Fruit fly (Drosophila melanogaster) whole organism, embryonic: ENCODE measurements around the gene ihog.

Source experiments
- B-H2 ChIP-seq: fragments of 200-800 bp; sonication (Bioruptor generic); optimal IDR thresholded peaks from 2 replicates; lab custom pipeline; 2018; ENCODE audit warnings: missing biosample characterization, mild to moderate bottlenecking, missing genetic modification characterization
- Bteb2 ChIP-seq: fragments of 200-800 bp; sonication (Bioruptor generic); optimal IDR thresholded peaks from 2 replicates; lab custom pipeline; 2016; ENCODE audit warnings: missing biosample characterization, missing genetic modification characterization
- CG10431 ChIP-seq: fragments of 200-800 bp; sonication (Bioruptor generic); optimal IDR thresholded peaks from 3 replicates; lab custom pipeline; 2018; ENCODE audit warnings: missing biosample characterization, mild to moderate bottlenecking, missing genetic modification characterization
- CG11093 ChIP-seq: fragments of 200-800 bp; sonication (Bioruptor generic); IDR thresholded peaks from 3 replicates; pipeline ENCODE4 v1.3.6; 2022; ENCODE audit warnings: missing biosample characterization, missing genetic modification characterization
- CG12071 ChIP-seq: fragments of 200-800 bp; sonication (Bioruptor generic); optimal IDR thresholded peaks from 3 replicates; lab custom pipeline; 2018; ENCODE audit warnings: missing biosample characterization, mild to moderate bottlenecking, missing genetic modification characterization
- CG12104 ChIP-seq: fragments of 200-800 bp; sonication (Bioruptor generic); optimal IDR thresholded peaks from 3 replicates; lab custom pipeline; 2016; ENCODE audit warnings: missing biosample characterization, missing genetic modification characterization
- CG12299 ChIP-seq: fragments of 200-800 bp; sonication (Bioruptor generic); optimal IDR thresholded peaks from 2 replicates; lab custom pipeline; 2018; ENCODE audit warnings: missing biosample characterization, mild to moderate bottlenecking, missing genetic modification characterization
- CG15479 ChIP-seq: fragments of 200-800 bp; sonication (Bioruptor generic); optimal IDR thresholded peaks from 3 replicates; lab custom pipeline; 2019; ENCODE audit warnings: missing biosample characterization, mild to moderate bottlenecking, missing genetic modification characterization, moderate library complexity
- CG17186 ChIP-seq: fragments of 200-800 bp; sonication (Bioruptor generic); optimal IDR thresholded peaks from 3 replicates; lab custom pipeline; 2017; ENCODE audit warnings: missing biosample characterization, missing genetic modification reagents, missing genetic modification characterization
- CG17328 ChIP-seq: fragments of 200-800 bp; sonication (Bioruptor generic); IDR thresholded peaks from 2 replicates; pipeline ENCODE4 v1.3.6; 2022; ENCODE audit warnings: missing biosample characterization, missing genetic modification characterization
- CG2120 ChIP-seq: fragments of 200-800 bp; sonication (Bioruptor generic); optimal IDR thresholded peaks from 3 replicates; lab custom pipeline; 2016; ENCODE audit warnings: missing biosample characterization, missing genetic modification characterization
- CG2889 ChIP-seq: fragments of 200-800 bp; sonication (Bioruptor generic); IDR thresholded peaks from 3 replicates; pipeline ENCODE4 v1.3.6; 2022; ENCODE audit warnings: missing biosample characterization, missing genetic modification characterization
- CG3163 ChIP-seq: fragments of 200-800 bp; sonication (Bioruptor generic); optimal IDR thresholded peaks from 3 replicates; lab custom pipeline; 2016; ENCODE audit warnings: missing biosample characterization, missing genetic modification characterization
- CG3407 ChIP-seq: fragments of 200-800 bp; sonication (Bioruptor generic); optimal IDR thresholded peaks from 2 replicates; lab custom pipeline; 2018; ENCODE audit warnings: missing biosample characterization, mild to moderate bottlenecking, missing genetic modification characterization
- CG3838 ChIP-seq: fragments of 200-800 bp; sonication (Bioruptor generic); optimal IDR thresholded peaks from 3 replicates; lab custom pipeline; 2016; ENCODE audit warnings: missing biosample characterization, missing genetic modification characterization
- CG4707 ChIP-seq: fragments of 200-800 bp; sonication (Bioruptor generic); optimal IDR thresholded peaks from 2 replicates; lab custom pipeline; 2018; ENCODE audit warnings: missing biosample characterization, mild to moderate bottlenecking, missing genetic modification characterization, moderate library complexity
- CG7372 ChIP-seq: fragments of 200-800 bp; sonication (Bioruptor generic); IDR thresholded peaks from 2 replicates; pipeline ENCODE4 v1.3.6; 2022; ENCODE audit warnings: missing biosample characterization, missing genetic modification characterization
- CG8089 ChIP-seq: fragments of 200-800 bp; sonication (Bioruptor generic); optimal IDR thresholded peaks from 3 replicates; lab custom pipeline; 2016; ENCODE audit warnings: missing biosample characterization, missing genetic modification characterization
- CG8290 ChIP-seq, 3 experiments: fragments of 200-800 bp; sonication (Bioruptor generic); optimal IDR thresholded peaks; 2 replicates each; lab custom pipeline; 2016 to 2019; ENCODE audit warnings: missing biosample characterization in 3 of 3, missing genetic modification characterization in 3 of 3, mild to moderate bottlenecking in 2 of 3, moderate library complexity in 1 of 3
- CG8944 ChIP-seq: fragments of 200-800 bp; sonication (Bioruptor generic); optimal IDR thresholded peaks from 3 replicates; lab custom pipeline; 2016; ENCODE audit warnings: missing biosample characterization, missing genetic modification characterization
- CG9609 ChIP-seq: fragments of 200-800 bp; sonication (Bioruptor generic); optimal IDR thresholded peaks from 3 replicates; lab custom pipeline; 2016; ENCODE audit warnings: missing biosample characterization, missing genetic modification characterization
- CG9797 ChIP-seq: fragments of 200-800 bp; sonication (Bioruptor generic); optimal IDR thresholded peaks from 3 replicates; lab custom pipeline; 2018; ENCODE audit warnings: missing biosample characterization, mild to moderate bottlenecking, missing genetic modification characterization
- CTCF ChIP-seq: fragments of 200-800 bp; sonication (Bioruptor generic); optimal IDR thresholded peaks from 2 replicates; lab custom pipeline; 2017; ENCODE audit warnings: missing biosample characterization, mild to moderate bottlenecking, missing genetic modification characterization, moderate library complexity
- CoRest ChIP-seq: fragments of 200-800 bp; sonication (Bioruptor generic); optimal IDR thresholded peaks from 3 replicates; lab custom pipeline; 2018; ENCODE audit warnings: missing biosample characterization, mild to moderate bottlenecking, missing genetic modification characterization, moderate library complexity
- Dek ChIP-seq: fragments of 200-800 bp; sonication (Bioruptor generic); optimal IDR thresholded peaks from 3 replicates; lab custom pipeline; 2019; ENCODE audit warnings: missing biosample characterization, mild to moderate bottlenecking, missing genetic modification characterization, moderate library complexity
- Fer1 ChIP-seq: fragments of 200-800 bp; sonication (Bioruptor generic); optimal IDR thresholded peaks from 2 replicates; lab custom pipeline; 2017; ENCODE audit warnings: missing biosample characterization, mild to moderate bottlenecking, missing genetic modification characterization
- Fer3 ChIP-seq: fragments of 200-800 bp; sonication (Bioruptor generic); optimal IDR thresholded peaks from 2 replicates; lab custom pipeline; 2018; ENCODE audit warnings: missing biosample characterization, mild to moderate bottlenecking, missing genetic modification characterization, moderate library complexity
- HLH4C ChIP-seq: fragments of 200-800 bp; sonication (Bioruptor generic); IDR thresholded peaks from 3 replicates; pipeline ENCODE4 v1.3.6; 2022; ENCODE audit warnings: missing biosample characterization, missing genetic modification characterization; ENCODE audit not compliant: partially characterized antibody
- Meics ChIP-seq: fragments of 200-800 bp; sonication (Bioruptor generic); optimal IDR thresholded peaks from 2 replicates; lab custom pipeline; 2017; ENCODE audit warnings: missing biosample characterization, mild to moderate bottlenecking, missing genetic modification characterization
- Nf-YC ChIP-seq: fragments of 200-800 bp; optimal IDR thresholded peaks from 3 replicates; lab custom pipeline; 2019; ENCODE audit warnings: missing biosample characterization, mild to moderate bottlenecking, missing genetic modification characterization, moderate library complexity
- PHDP ChIP-seq: fragments of 200-800 bp; sonication (Bioruptor generic); optimal IDR thresholded peaks from 3 replicates; lab custom pipeline; 2018; ENCODE audit warnings: missing biosample characterization, mild to moderate bottlenecking, missing genetic modification characterization, moderate library complexity
- Sox102F ChIP-seq: fragments of 200-800 bp; sonication (Bioruptor generic); optimal IDR thresholded peaks from 2 replicates; lab custom pipeline; 2018; ENCODE audit warnings: missing biosample characterization, mild to moderate bottlenecking, missing genetic modification characterization, moderate library complexity
- YL-1 ChIP-seq: fragments of 200-800 bp; sonication (Bioruptor generic); optimal IDR thresholded peaks from 3 replicates; lab custom pipeline; 2017; ENCODE audit warnings: missing biosample characterization, mild to moderate bottlenecking, missing genetic modification characterization
- abd-A ChIP-seq: fragments of 200-800 bp; sonication (Bioruptor generic); optimal IDR thresholded peaks from 3 replicates; lab custom pipeline; 2019; ENCODE audit warnings: missing biosample characterization, mild to moderate bottlenecking, missing genetic modification characterization, moderate library complexity
- amos ChIP-seq: fragments of 200-800 bp; sonication (Bioruptor generic); IDR thresholded peaks from 2 replicates; pipeline ENCODE4 v1.3.6; 2022; ENCODE audit warnings: missing biosample characterization, missing genetic modification characterization; ENCODE audit not compliant: partially characterized antibody
- bowl ChIP-seq: fragments of 200-800 bp; sonication (Bioruptor generic); IDR thresholded peaks from 2 replicates; pipeline ENCODE4 v1.3.6; 2022; ENCODE audit warnings: missing biosample characterization, missing genetic modification characterization
- cad ChIP-seq: fragments of >200 bp; optimal IDR thresholded peaks from 2 replicates; lab custom pipeline; 2017; ENCODE audit warnings: missing biosample characterization, missing genetic modification characterization
- eve ChIP-seq, 2 experiments: fragments of >200 bp; optimal IDR thresholded peaks; 2 replicates each; lab custom pipeline; 2017; ENCODE audit warnings: missing biosample characterization in 2 of 2, missing genetic modification characterization in 2 of 2
- fu2 ChIP-seq: fragments of 200-800 bp; sonication (Bioruptor generic); optimal IDR thresholded peaks from 2 replicates; lab custom pipeline; 2016; ENCODE audit warnings: missing biosample characterization, missing genetic modification characterization
- gfzf ChIP-seq: fragments of 200-800 bp; sonication (Bioruptor generic); optimal IDR thresholded peaks from 2 replicates; lab custom pipeline; 2016; ENCODE audit warnings: missing biosample characterization, mild to moderate bottlenecking, missing genetic modification characterization, moderate library complexity
- grau ChIP-seq: fragments of 200-800 bp; optimal IDR thresholded peaks from 3 replicates; lab custom pipeline; 2019; ENCODE audit warnings: missing biosample characterization, mild to moderate bottlenecking, missing genetic modification characterization, moderate library complexity
- gt ChIP-seq: fragments of 200-800 bp; sonication (Bioruptor generic); IDR thresholded peaks from 2 replicates; pipeline ENCODE4 v1.3.6; 2022; ENCODE audit warnings: missing biosample characterization, missing genetic modification characterization
- ham ChIP-seq: fragments of 200-800 bp; sonication (Bioruptor generic); IDR thresholded peaks from 2 replicates; pipeline ENCODE4 v1.3.6; 2022; ENCODE audit warnings: missing biosample characterization, missing genetic modification characterization
- jing ChIP-seq: fragments of 200-800 bp; sonication (Bioruptor generic); optimal IDR thresholded peaks from 2 replicates; lab custom pipeline; 2018; ENCODE audit warnings: missing biosample characterization, mild to moderate bottlenecking, missing genetic modification characterization
- nmo ChIP-seq: fragments of 200-800 bp; sonication (Bioruptor generic); optimal IDR thresholded peaks from 2 replicates; lab custom pipeline; 2018; ENCODE audit warnings: missing biosample characterization, mild to moderate bottlenecking, missing genetic modification characterization, moderate library complexity
- otp ChIP-seq: fragments of 200-800 bp; sonication (Bioruptor generic); IDR thresholded peaks from 3 replicates; pipeline ENCODE4, ENCODE4 v1.3.6; 2022; ENCODE audit warnings: missing biosample characterization, missing genetic modification characterization
- rib ChIP-seq: fragments of 200-800 bp; sonication (Bioruptor generic); IDR thresholded peaks from 2 replicates; pipeline ENCODE4 v1.3.6; 2022; ENCODE audit warnings: missing biosample characterization, missing genetic modification characterization
- seq ChIP-seq: fragments of 200-800 bp; sonication (Bioruptor generic); IDR thresholded peaks from 2 replicates; pipeline ENCODE4 v1.3.6; 2022; ENCODE audit warnings: missing biosample characterization, missing genetic modification characterization
- trem ChIP-seq: fragments of 200-800 bp; optimal IDR thresholded peaks from 3 replicates; lab custom pipeline; 2019; ENCODE audit warnings: missing biosample characterization, mild to moderate bottlenecking, missing genetic modification characterization, moderate library complexity
- trh ChIP-seq: fragments of 200-800 bp; sonication (Bioruptor generic); optimal IDR thresholded peaks from 2 replicates; lab custom pipeline; 2016; ENCODE audit warnings: missing biosample characterization, missing genetic modification characterization
- ttk ChIP-seq: fragments of 200-800 bp; sonication (Bioruptor generic); IDR thresholded peaks from 2 replicates; pipeline ENCODE4 v2.1.2; 2022; ENCODE audit warnings: missing biosample characterization, missing genetic modification characterization
- vvl ChIP-seq: fragments of 200-800 bp; sonication (Bioruptor generic); IDR thresholded peaks from 2 replicates; pipeline ENCODE4 v1.3.6; 2022; ENCODE audit warnings: missing biosample characterization, missing genetic modification characterization

Gene ihog

dm6 chr2L:6956725-6957124, 8.1 kb upstream of the ihog start, which contains the start of the genes CG13775 and CG3430 (continued):
- no peak for TF ChIP-seq CG11093 (GFP tag; lab: Robert Waterston, UW)
- TF ChIP-seq CG3163 (GFP tag; lab: Kevin White, UChicago) = no peak
- peak; percentile 28; the same call in 1 of the 2 replicates for TF ChIP-seq vvl (GFP tag; lab: Robert Waterston, UW)
- TF ChIP-seq CG8290 (GFP tag; optimal IDR thresholded peaks at IDR 0.05; lab: Kevin White, UChicago) = peak; percentile 3
- peak in 1 of 2 experiments; percentile 62 for TF ChIP-seq CG8290 (tag; optimal IDR thresholded peaks at IDR 0.05; lab: Kevin White, UChicago)
- TF ChIP-seq CG3838 (GFP tag; lab: Kevin White, UChicago) = no peak
- no peak for TF ChIP-seq otp (GFP tag; lab: Robert Waterston, UW)
- no peak for TF ChIP-seq ham (GFP tag; lab: Robert Waterston, UW)
- TF ChIP-seq gfzf (GFP tag; lab: Kevin White, UChicago) = peak; percentile 14
- 0 out of 2 replicates have a peak, but pooled peaks have one; percentile 45 for TF ChIP-seq seq (GFP tag; lab: Robert Waterston, UW)
- peak; percentile 13 for TF ChIP-seq CG9797 (GFP tag; lab: Kevin White, UChicago)
- TF ChIP-seq CG7372 (GFP tag; lab: Robert Waterston, UW) = no peak
- TF ChIP-seq Bteb2 (GFP tag; lab: Kevin White, UChicago) = no peak
- peak; percentile 63 for TF ChIP-seq HLH4C (GFP tag; lab: Robert Waterston, UW)
- no peak for TF ChIP-seq Sox102F (GFP tag; lab: Kevin White, UChicago)
- no peak for TF ChIP-seq CG12071 (GFP tag; lab: Kevin White, UChicago)
- TF ChIP-seq CG12299 = no peak
- no peak for TF ChIP-seq cad (GFP tag; lab: Kevin White, UChicago)
- peak; percentile 27 for TF ChIP-seq CoRest (tag; lab: Kevin White, UChicago)
- peak; percentile 59 for TF ChIP-seq CG2120
- peak; percentile 43 for TF ChIP-seq nmo
- no peak for TF ChIP-seq CG4707 (GFP tag; lab: Kevin White, UChicago)
- no peak for TF ChIP-seq jing (GFP tag; lab: Kevin White, UChicago)
- TF ChIP-seq CG8089 (GFP tag; lab: Kevin White, UChicago) = no peak
- TF ChIP-seq CG17328 = peak; percentile 55
- peak; percentile 78 for TF ChIP-seq amos (GFP tag; lab: Robert Waterston, UW)
- peak; percentile 34 for TF ChIP-seq Fer1 (GFP tag; lab: Kevin White, UChicago)
- TF ChIP-seq fu2 (GFP tag; lab: Kevin White, UChicago) = no peak
- no peak for TF ChIP-seq Dek (tag; lab: Kevin White, UChicago)
- no peak for TF ChIP-seq Meics (GFP tag; lab: Kevin White, UChicago)
- no peak for TF ChIP-seq CG2889 (GFP tag; lab: Robert Waterston, UW)
- no peak for TF ChIP-seq CG10431 (GFP tag; lab: Kevin White, UChicago)
- TF ChIP-seq YL-1 (GFP tag; lab: Kevin White, UChicago) = peak; percentile 32
- no peak for TF ChIP-seq Fer3 (tag; lab: Kevin White, UChicago)
- TF ChIP-seq grau (tag; lab: Kevin White, UChicago) = no peak
- TF ChIP-seq ttk (GFP tag; lab: Robert Waterston, UW) = no peak
- TF ChIP-seq bowl (GFP tag; lab: Robert Waterston, UW) = no peak
- TF ChIP-seq CG17186 (GFP tag; lab: Kevin White, UChicago) = no peak
- no peak for TF ChIP-seq CG8944
- TF ChIP-seq CTCF (GFP tag; lab: Kevin White, UChicago) = no peak
- peak; percentile 30 for TF ChIP-seq CG9609 (GFP tag; lab: Kevin White, UChicago)
- no peak for TF ChIP-seq abd-A
- TF ChIP-seq PHDP = no peak
- TF ChIP-seq B-H2 (GFP tag; lab: Kevin White, UChicago) = no peak
- 0 out of 2 replicates have a peak, but pooled peaks have one; percentile 12 for TF ChIP-seq rib
- peak; percentile 23 for TF ChIP-seq trem
- TF ChIP-seq gt (GFP tag; lab: Robert Waterston, UW) = no peak
- no peak for TF ChIP-seq eve (GFP tag; optimal IDR thresholded peaks at IDR 0.05; lab: Kevin White, UChicago)
- TF ChIP-seq CG12104 = no peak
- TF ChIP-seq trh (GFP tag; lab: Kevin White, UChicago) = no peak
- no peak for TF ChIP-seq CG3407 (GFP tag; lab: Kevin White, UChicago)
- no peak for TF ChIP-seq Nf-YC (tag; lab: Kevin White, UChicago)
- peak; percentile 33 for TF ChIP-seq CG15479 (GFP tag; lab: Kevin White, UChicago)
